Worm (Caenorhabditis elegans) whole organism, late embryonic: Measurements from ENCODE around the gene npp-15.

Experiments used
- C08G9.2 ChIP-seq: sonication (generic microtip); optimal IDR thresholded peaks from 2 replicates; lab custom pipeline; 2016; ENCODE audit warnings: mild to moderate bottlenecking, missing genetic modification characterization, moderate library complexity, missing compliant biosample characterization
- C38D4.7 ChIP-seq: fragments of 200-800 bp; sonication (Bioruptor generic); optimal IDR thresholded peaks from 2 replicates; lab custom pipeline; 2018; ENCODE audit warnings: mild to moderate bottlenecking, missing genetic modification characterization, moderate library complexity, missing compliant biosample characterization
- hlh-8 ChIP-seq: sonication (generic microtip); optimal IDR thresholded peaks from 2 replicates; lab custom pipeline; 2016; ENCODE audit warnings: missing genotype, missing genetic modification characterization, missing compliant biosample characterization
- nhr-11 ChIP-seq: fragments of 150-350 bp; optimal IDR thresholded peaks from 2 replicates; lab custom pipeline; 2014; ENCODE audit warnings: missing biosample characterization, missing genetic modification characterization
- pqm-1 ChIP-seq: sonication (generic microtip); optimal IDR thresholded peaks from 2 replicates; lab custom pipeline; 2016; ENCODE audit warnings: missing genetic modification characterization, missing compliant biosample characterization
- syd-9 ChIP-seq: sonication (generic microtip); optimal IDR thresholded peaks from 2 replicates; lab custom pipeline; 2016; ENCODE audit warnings: mild to moderate bottlenecking, missing genetic modification characterization, moderate library complexity, missing compliant biosample characterization
- tbx-2 ChIP-seq: sonication (generic microtip); optimal IDR thresholded peaks from 2 replicates; lab custom pipeline; 2016; ENCODE audit warnings: missing genetic modification characterization, missing compliant biosample characterization

ce11 chrIII:7952077-7952765, 23.4 kb downstream of the npp-15 start, which contains the start of gene C29E4.15:
- TF ChIP-seq pqm-1 (tag; lab: Kevin White, UChicago) (no peak), hlh-8 (no peak), C08G9.2 (tag; lab: Kevin White, UChicago) (no peak), syd-9 (no peak), tbx-2 (tag; lab: Kevin White, UChicago) (no peak), nhr-11 (tag; lab: Kevin White, UChicago) (no peak), C38D4.7 (GFP tag; lab: Kevin White, UChicago) (no peak)
